Worm (Caenorhabditis elegans): ENCODE data around the gene C49A9.3.
A peak's percentile ranks its signal among the peaks of the same experiment; 100 is the strongest.

DNA sequence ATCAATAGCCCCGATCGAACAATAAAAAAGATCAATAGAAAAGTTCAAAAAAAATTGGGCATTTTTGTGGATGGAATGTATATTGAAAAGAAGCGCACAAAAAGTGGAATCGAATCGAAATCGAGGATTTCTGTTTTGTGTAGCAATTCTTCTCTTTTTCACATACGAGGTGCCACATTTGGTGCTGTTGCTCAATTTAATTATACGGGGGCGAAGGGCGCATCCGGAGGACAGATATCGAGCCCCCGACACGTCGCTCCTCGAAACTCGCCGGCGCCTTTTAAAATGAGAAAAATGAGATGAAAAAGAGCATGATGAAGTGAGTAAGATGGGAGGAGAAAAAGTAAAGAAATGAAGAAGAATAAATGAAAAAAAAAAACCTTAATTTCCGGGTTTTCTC lies 44.5 kb upstream of the C49A9.3 start:
- TF ChIP-seq ceh-83 (GFP tag; optimal IDR thresholded peaks at IDR 0.05) (no peak), snpc-4 (tag; optimal IDR thresholded peaks at IDR 0.05) (no peak), nhr-237 (tag; optimal IDR thresholded peaks at IDR 0.05) (no peak), nhr-28 (tag; optimal IDR thresholded peaks at IDR 0.05) (no peak), elt-3 (tag; optimal IDR thresholded peaks at IDR 0.05) (no peak), ztf-11 (tag; optimal IDR thresholded peaks at IDR 0.05) (no peak), ces-1 (GFP tag; optimal IDR thresholded peaks at IDR 0.05) (peak; percentile 75), cnd-1 (tag; optimal IDR thresholded peaks at IDR 0.05) (no peak)

Data from whole organism, mixed stage, embryonic.